Worm (Caenorhabditis elegans) whole organism, mixed stage, embryonic: ENCODE data around the gene ina-1.

Source experiments
- ceh-39 ChIP-seq: fragments of 150-350 bp; optimal IDR thresholded peaks from 2 replicates; lab custom pipeline; 2014; ENCODE audit warnings: missing biosample characterization, missing genetic modification characterization
- ceh-43 ChIP-seq: fragments of 200-800 bp; sonication (Bioruptor generic); optimal IDR thresholded peaks from 2 replicates; lab custom pipeline; 2018; ENCODE audit warnings: mild to moderate bottlenecking, missing genetic modification characterization, moderate library complexity, missing compliant biosample characterization
- elt-3 ChIP-seq: fragments of 150-350 bp; optimal IDR thresholded peaks from 2 replicates; lab custom pipeline; 2014; ENCODE audit warnings: missing biosample characterization, missing genetic modification characterization
- nhr-237 ChIP-seq: fragments of 150-350 bp; optimal IDR thresholded peaks from 2 replicates; lab custom pipeline; 2014; ENCODE audit warnings: missing biosample characterization, missing genetic modification characterization
- sptf-1 ChIP-seq: sonication (generic microtip); optimal IDR thresholded peaks from 2 replicates; lab custom pipeline; 2017; ENCODE audit warnings: mild to moderate bottlenecking, missing genetic modification characterization, moderate library complexity, missing compliant biosample characterization
- zip-8 ChIP-seq: fragments of 150-350 bp; optimal IDR thresholded peaks from 2 replicates; lab custom pipeline; 2014; ENCODE audit warnings: missing biosample characterization, missing genetic modification characterization
- ztf-11 ChIP-seq: fragments of 150-350 bp; optimal IDR thresholded peaks from 2 replicates; lab custom pipeline; 2014; ENCODE audit warnings: missing biosample characterization, missing genetic modification characterization

- TF ChIP-seq ceh-43 (GFP tag; lab: Kevin White, UChicago) (no peak), nhr-237 (tag; lab: Kevin White, UChicago) (no peak), sptf-1 (no peak), elt-3 (tag; lab: Kevin White, UChicago) (no peak), zip-8 (tag; lab: Kevin White, UChicago) (no peak), ceh-39 (no peak), ztf-11 (tag; lab: Kevin White, UChicago) (no peak)
Measured at ce11 chrIII:9153809-9154208, 18.8 kb downstream of the ina-1 start, which contains the start of gene nhl-1.
